Worm (Caenorhabditis elegans): ENCODE results near the gene sea-2.

sea-2 gene

DNA sequence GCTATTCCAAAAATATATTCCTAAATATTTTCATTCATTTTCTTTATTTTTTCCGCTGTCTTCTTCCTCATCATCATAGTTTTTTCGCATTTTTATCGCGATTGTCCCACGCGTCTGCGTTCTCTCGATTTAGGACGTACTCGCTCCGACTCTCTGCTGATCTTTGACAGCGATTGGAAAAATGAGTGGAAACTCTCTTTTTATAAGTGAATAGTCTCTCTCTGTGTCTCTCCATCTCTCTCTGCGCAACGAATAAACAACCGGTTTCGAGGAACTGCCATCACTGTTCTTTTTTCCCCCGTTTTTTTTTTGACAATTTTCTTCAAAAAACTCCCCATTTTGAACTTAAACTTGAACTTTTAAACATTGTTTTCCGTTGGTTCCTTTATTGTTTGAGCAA, 1.2 kb downstream of the sea-2 start (continued):
- TF ChIP-seq saeg-2 (GFP tag; IDR thresholded peaks at IDR 0.05) (no peak), nhr-77 (tag; optimal IDR thresholded peaks at IDR 0.05) (peak; percentile 45), dmd-6 (GFP tag; IDR thresholded peaks at IDR 0.05) (peak; percentile 34; the same call in 1 of the 2 replicates), zip-2 (tag; optimal IDR thresholded peaks at IDR 0.05) (no peak), ceh-62 (tag; optimal IDR thresholded peaks at IDR 0.05) (no peak)

DNA sequence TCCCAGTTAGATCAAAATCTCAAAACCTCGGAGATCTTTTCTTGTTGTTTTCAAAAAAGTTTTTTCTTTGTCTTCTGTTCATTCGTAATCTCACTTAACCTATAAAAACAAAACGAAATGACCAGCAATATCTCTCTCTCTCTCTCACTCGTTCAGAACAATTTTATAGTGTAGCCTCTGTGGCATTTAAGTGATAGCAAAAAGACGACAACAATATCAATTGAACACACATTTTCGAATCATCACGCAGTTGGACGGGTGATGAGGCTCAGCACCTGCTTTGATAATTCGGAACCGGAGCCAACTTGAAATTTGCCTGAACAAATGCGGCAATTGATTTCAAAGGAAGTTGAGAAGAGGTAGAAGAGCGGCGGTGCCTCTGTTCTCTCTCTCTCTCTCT, 2.2 kb downstream of the sea-2 start:
- TF ChIP-seq lin-15B (tag; optimal IDR thresholded peaks at IDR 0.05) (no peak), nhr-28 (tag; optimal IDR thresholded peaks at IDR 0.05) (peak; percentile 73), daf-16 (GFP tag; optimal IDR thresholded peaks at IDR 0.05) (no peak), daf-16 (tag; optimal IDR thresholded peaks at IDR 0.05) (peak; percentile 72), dve-1 (tag; optimal IDR thresholded peaks at IDR 0.05; ENCODE audit: insufficient read depth) (peak; percentile 61), nhr-11 (tag; optimal IDR thresholded peaks at IDR 0.05) (peak; percentile 49), unc-62 (GFP tag; optimal IDR thresholded peaks at IDR 0.05 in 1 of 2) (peak in 1 of 2 experiments; percentile 60), unc-62 (tag; optimal IDR thresholded peaks at IDR 0.05) (no peak), unc-130 (GFP tag; optimal IDR thresholded peaks at IDR 0.05) (no peak), tra-1 (GFP tag; IDR thresholded peaks at IDR 0.05) (no peak), aha-1 (tag) (peak; percentile 45), nhr-25 (tag; optimal IDR thresholded peaks at IDR 0.05; ENCODE audit: borderline replicate concordance, insufficient read depth) (peak; percentile 49), nhr-77 (tag; optimal IDR thresholded peaks at IDR 0.05) (peak; percentile 30)

DNA sequence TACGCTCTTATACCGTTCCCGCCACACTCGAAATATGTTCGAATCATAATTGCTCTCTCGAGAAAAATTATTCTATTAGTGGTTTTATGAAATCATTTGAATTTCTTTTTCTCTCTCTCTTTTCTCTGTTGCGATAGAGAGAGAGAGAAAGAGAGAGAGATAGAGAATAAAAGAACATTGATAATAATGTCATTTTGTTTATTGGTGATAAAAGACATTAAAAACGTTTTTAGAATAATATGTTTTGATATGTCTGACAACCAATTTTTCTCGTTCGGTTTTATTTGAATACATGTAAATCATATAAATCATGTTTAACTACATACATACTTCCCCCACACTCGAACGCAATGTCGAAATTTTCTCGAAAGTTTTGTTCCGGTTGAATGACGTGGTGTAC, 2.8 kb downstream of the sea-2 start:
- TF ChIP-seq nhr-6 (tag; optimal IDR thresholded peaks at IDR 0.05), result no peak
- TF ChIP-seq ceh-82 (tag; optimal IDR thresholded peaks at IDR 0.05), result no peak
- TF ChIP-seq F44E2.7 (GFP tag; IDR thresholded peaks at IDR 0.05), result no peak
- peak; percentile 49 for TF ChIP-seq mep-1 (tag; optimal IDR thresholded peaks at IDR 0.05)
- TF ChIP-seq zip-11 (GFP tag; IDR thresholded peaks at IDR 0.05), result no peak
- peak; percentile 66 for TF ChIP-seq ceh-20 (GFP tag; IDR thresholded peaks at IDR 0.05)
- no peak for TF ChIP-seq mxl-3 (GFP tag; optimal IDR thresholded peaks at IDR 0.05)
- no peak for TF ChIP-seq fkh-10 (GFP tag; optimal IDR thresholded peaks at IDR 0.05)
- no peak for TF ChIP-seq nhr-11 (tag; optimal IDR thresholded peaks at IDR 0.05)
- TF ChIP-seq php-3 (GFP tag; IDR thresholded peaks at IDR 0.05), result peak; percentile 91
- TF ChIP-seq nhr-28 (tag; optimal IDR thresholded peaks at IDR 0.05), result peak; percentile 45
- no peak for TF ChIP-seq unc-39 (tag; optimal IDR thresholded peaks at IDR 0.05)
- no peak for TF ChIP-seq F37D6.2 (tag; optimal IDR thresholded peaks at IDR 0.05)
- no peak for TF ChIP-seq madf-9 (GFP tag; conservative IDR thresholded peaks at IDR 0.05)
- TF ChIP-seq nhr-10 (tag; optimal IDR thresholded peaks at IDR 0.05), result no peak
- peak; percentile 28; the same call in 1 of the 2 replicates for TF ChIP-seq dmd-6 (GFP tag; IDR thresholded peaks at IDR 0.05)
- TF ChIP-seq snpc-1.2 (GFP tag; IDR thresholded peaks at IDR 0.05), result no peak
- no peak for TF ChIP-seq jun-1 (tag; optimal IDR thresholded peaks at IDR 0.05)
- peak; percentile 77 for TF ChIP-seq dve-1 (tag; optimal IDR thresholded peaks at IDR 0.05; ENCODE audit: insufficient read depth)
- peak; percentile 26 for TF ChIP-seq hlh-11 (tag; optimal IDR thresholded peaks at IDR 0.05)
- TF ChIP-seq nhr-48 (tag; optimal IDR thresholded peaks at IDR 0.05), result no peak
- TF ChIP-seq daf-16 (GFP tag; optimal IDR thresholded peaks at IDR 0.05), result no peak
- peak; percentile 89 for TF ChIP-seq daf-16 (tag; optimal IDR thresholded peaks at IDR 0.05)
- peak in 1 of 2 experiments; percentile 47 for TF ChIP-seq lsy-2 (tag; optimal IDR thresholded peaks at IDR 0.05)
- TF ChIP-seq ceh-28 (tag; optimal IDR thresholded peaks at IDR 0.05), result no peak
- TF ChIP-seq ama-1 (optimal IDR thresholded peaks at IDR 0.05), result no peak
- peak; percentile 22 for TF ChIP-seq pqm-1 (tag; optimal IDR thresholded peaks at IDR 0.05)

DNA sequence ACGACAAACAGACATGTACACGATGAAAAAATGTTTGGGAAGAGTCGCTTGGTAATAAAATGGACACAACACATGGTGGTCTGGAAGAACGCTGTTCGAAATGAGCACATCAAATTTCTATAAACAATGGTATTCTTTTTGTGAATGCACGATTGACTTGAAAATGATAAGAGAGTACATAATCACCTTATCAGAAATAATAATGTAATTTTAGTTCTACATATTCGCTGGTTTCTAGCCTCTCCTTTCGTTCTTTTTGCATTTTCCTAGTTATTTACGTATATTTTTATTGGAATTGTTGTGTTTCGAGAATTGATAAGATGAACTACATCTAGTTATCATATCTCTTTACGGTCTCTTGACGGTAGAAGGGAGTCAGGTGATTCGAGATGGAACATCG, 3.8 kb downstream of the sea-2 start:
- TF ChIP-seq pqm-1 (tag; optimal IDR thresholded peaks at IDR 0.05), result peak; percentile 64
- TF ChIP-seq dve-1 (tag; optimal IDR thresholded peaks at IDR 0.05; ENCODE audit: insufficient read depth), result peak; percentile 49
- no peak for TF ChIP-seq hlh-30 (tag; optimal IDR thresholded peaks at IDR 0.05; ENCODE audit: insufficient read depth)
- peak; percentile 15 for TF ChIP-seq T20F7.1 (GFP tag; optimal IDR thresholded peaks at IDR 0.05)
- TF ChIP-seq hlh-11 (tag; optimal IDR thresholded peaks at IDR 0.05), result peak; percentile 51
- TF ChIP-seq dmd-9 (GFP tag; IDR thresholded peaks at IDR 0.05), result no peak
- no peak for TF ChIP-seq F37D6.2 (tag; optimal IDR thresholded peaks at IDR 0.05)
- peak; percentile 87 for TF ChIP-seq nhr-28 (tag; optimal IDR thresholded peaks at IDR 0.05)
- TF ChIP-seq php-3 (GFP tag; IDR thresholded peaks at IDR 0.05), result peak; percentile 74
- no peak for TF ChIP-seq lin-13 (GFP tag; optimal IDR thresholded peaks at IDR 0.05)
- peak; percentile 24 for TF ChIP-seq nhr-6 (tag; optimal IDR thresholded peaks at IDR 0.05)
- no peak for TF ChIP-seq dmd-8 (GFP tag; IDR thresholded peaks at IDR 0.05)
- TF ChIP-seq cey-2 (tag; optimal IDR thresholded peaks at IDR 0.05; ENCODE audit: borderline replicate concordance, insufficient read depth), result no peak
- TF ChIP-seq ctbp-1 (GFP tag; IDR thresholded peaks at IDR 0.05), result no peak
- no peak for TF ChIP-seq daf-16 (GFP tag; optimal IDR thresholded peaks at IDR 0.05)
- peak; percentile 89 for TF ChIP-seq daf-16 (tag; optimal IDR thresholded peaks at IDR 0.05)

All from whole organism, L4 larva.